Fruit fly (Drosophila melanogaster) whole organism: Measurements from ENCODE around the gene CG32006.

Experiments
- CG8478 ChIP-seq: fragments of >200 bp; optimal IDR thresholded peaks from 2 replicates; lab custom pipeline; 2018; ENCODE audit warnings: inconsistent platforms
- Dll ChIP-seq: fragments of >200 bp; optimal IDR thresholded peaks from 2 replicates; lab custom pipeline; 2017
- EcR ChIP-seq, 2 experiments: fragments of >200 bp; optimal IDR thresholded peaks; 2 replicates each; lab custom pipeline; 2017; ENCODE audit warnings: missing biosample characterization in 2 of 2, missing genetic modification characterization in 2 of 2, missing genetic modification reagents in 2 of 2
- pan ChIP-seq: fragments of >200 bp; optimal IDR thresholded peaks from 2 replicates; lab custom pipeline; 2017
- psq ChIP-seq: fragments of >200 bp; optimal IDR thresholded peaks from 2 replicates; lab custom pipeline; 2017
- usp ChIP-seq: fragments of >200 bp; optimal IDR thresholded peaks from 2 replicates; lab custom pipeline; 2017; ENCODE audit warnings: missing biosample characterization, missing genetic modification characterization, mixed read lengths

dm6 chr4:192540-192939 is 42.0 kb downstream of the CG32006 start:
- TF ChIP-seq pan (no peak), psq (lab: Kevin White, UChicago) (no peak), Dll (lab: Kevin White, UChicago) (no peak), usp (GFP tag; lab: Kevin White, UChicago) (no peak), EcR (GFP tag; optimal IDR thresholded peaks at IDR 0.05; lab: Kevin White, UChicago) (no peak), CG8478 (lab: Kevin White, UChicago) (no peak)
